Worm (Caenorhabditis elegans) whole organism, L1 larva: ENCODE data around the gene cysl-4.

Experiments
- C04F5.9 ChIP-seq: sonication (generic microtip); optimal IDR thresholded peaks from 2 replicates; lab custom pipeline; 2016; ENCODE audit warnings: missing genetic modification characterization, missing compliant biosample characterization
- Y116A8C.19 ChIP-seq: sonication (generic microtip); optimal IDR thresholded peaks from 2 replicates; lab custom pipeline; 2016; ENCODE audit warnings: missing compliant biosample characterization, missing genetic modification characterization, borderline replicate concordance
- alr-1 ChIP-seq: fragments of 200-800 bp; sonication (Bioruptor generic); optimal IDR thresholded peaks from 2 replicates; lab custom pipeline; 2018; ENCODE audit warnings: borderline replicate concordance, mild to moderate bottlenecking, missing genetic modification characterization, missing compliant biosample characterization
- ama-1 ChIP-seq: fragments of 150-350 bp; optimal IDR thresholded peaks from 2 replicates; lab custom pipeline; 2014
- ceh-88 ChIP-seq: fragments of 200-800 bp; sonication (Bioruptor generic); IDR thresholded peaks from 2 replicates; pipeline ENCODE4 v1.3.6; 2022; ENCODE audit warnings: missing genetic modification characterization, missing compliant biosample characterization
- ces-1 ChIP-seq: fragments of 150-350 bp; optimal IDR thresholded peaks from 2 replicates; lab custom pipeline; 2014; ENCODE audit warnings: missing biosample characterization, missing genetic modification reagents, missing genetic modification characterization
- dpl-1 ChIP-seq, 3 experiments: fragments of 150-350 bp in 2 of 3; sonication (generic microtip) in 1 of 3; optimal IDR thresholded peaks; 2 replicates each; lab custom pipeline; 2014 to 2017; ENCODE audit warnings: missing biosample characterization in 3 of 3, missing genetic modification characterization in 3 of 3, missing genetic modification reagents in 3 of 3
- dsc-1 ChIP-seq: sonication (generic microtip); optimal IDR thresholded peaks from 2 replicates; lab custom pipeline; 2016; ENCODE audit warnings: mild to moderate bottlenecking, missing genetic modification characterization, missing compliant biosample characterization
- egl-13 ChIP-seq: sonication (generic microtip); optimal IDR thresholded peaks from 2 replicates; lab custom pipeline; 2016; ENCODE audit warnings: missing genotype, missing genetic modification reagents, missing genetic modification characterization, missing compliant biosample characterization
- elt-2 ChIP-seq: sonication (generic microtip); optimal IDR thresholded peaks from 2 replicates; lab custom pipeline; 2016; ENCODE audit warnings: missing genetic modification characterization, mild to moderate bottlenecking, inconsistent platforms, missing compliant biosample characterization, missing genetic modification reagents
- fkh-4 ChIP-seq: sonication (generic microtip); optimal IDR thresholded peaks from 2 replicates; lab custom pipeline; 2016; ENCODE audit warnings: missing compliant biosample characterization, missing genetic modification characterization, borderline replicate concordance
- fkh-8 ChIP-seq: sonication (generic microtip); optimal IDR thresholded peaks from 2 replicates; lab custom pipeline; 2016; ENCODE audit warnings: mild to moderate bottlenecking, missing genetic modification characterization, missing compliant biosample characterization
- hlh-17 ChIP-seq: fragments of 200-800 bp; sonication (Bioruptor generic); optimal IDR thresholded peaks from 2 replicates; lab custom pipeline; 2018; ENCODE audit warnings: missing genetic modification characterization, mild to moderate bottlenecking, missing compliant biosample characterization, moderate library complexity, borderline replicate concordance
- hpl-2 ChIP-seq: fragments of 150-350 bp; optimal IDR thresholded peaks from 2 replicates; lab custom pipeline; 2014; ENCODE audit warnings: missing biosample characterization, missing genetic modification reagents, missing genetic modification characterization
- isw-1 ChIP-seq: fragments of 200-800 bp; sonication (Bioruptor generic); IDR thresholded peaks from 2 replicates; pipeline ENCODE4 v1.3.6; 2022; ENCODE audit warnings: missing genetic modification characterization, missing compliant biosample characterization
- jun-1 ChIP-seq: fragments of 150-350 bp; optimal IDR thresholded peaks from 2 replicates; lab custom pipeline; 2014; ENCODE audit warnings: missing biosample characterization, missing genetic modification reagents, missing genetic modification characterization
- lin-15B ChIP-seq: fragments of 150-350 bp; sonication (generic microtip); optimal IDR thresholded peaks from 3 replicates; lab custom pipeline; 2014; ENCODE audit warnings: missing biosample characterization, missing genetic modification characterization
- lin-35 ChIP-seq, 2 experiments: fragments of 150-350 bp; optimal IDR thresholded peaks; 2 replicates each; lab custom pipeline; 2014; ENCODE audit warnings: missing biosample characterization in 2 of 2, missing genetic modification characterization in 2 of 2, missing genetic modification reagents in 2 of 2
- lin-39 ChIP-seq: fragments of 150-350 bp; optimal IDR thresholded peaks from 2 replicates; lab custom pipeline; 2014; ENCODE audit warnings: missing biosample characterization, missing genetic modification reagents, missing genetic modification characterization
- lir-3 ChIP-seq: sonication (generic microtip); optimal IDR thresholded peaks from 2 replicates; lab custom pipeline; 2016; ENCODE audit warnings: mild to moderate bottlenecking, missing genetic modification characterization, moderate library complexity, missing compliant biosample characterization; ENCODE audit not compliant: poor library complexity
- lsy-2 ChIP-seq, 2 experiments: fragments of 150-350 bp; optimal IDR thresholded peaks; 2 replicates each; lab custom pipeline; 2014; ENCODE audit warnings: missing biosample characterization in 2 of 2, missing genetic modification characterization in 2 of 2
- nhr-11 ChIP-seq: fragments of 150-350 bp; optimal IDR thresholded peaks from 2 replicates; lab custom pipeline; 2014; ENCODE audit warnings: missing biosample characterization, missing genetic modification characterization
- nhr-12 ChIP-seq: sonication (generic microtip); optimal IDR thresholded peaks from 2 replicates; lab custom pipeline; 2017; ENCODE audit warnings: missing biosample characterization, missing genetic modification characterization
- nhr-237 ChIP-seq: fragments of 150-350 bp; optimal IDR thresholded peaks from 2 replicates; lab custom pipeline; 2014; ENCODE audit warnings: missing biosample characterization, missing genetic modification characterization
- nhr-71 ChIP-seq: sonication (generic microtip); optimal IDR thresholded peaks from 2 replicates; lab custom pipeline; 2016; ENCODE audit warnings: mild to moderate bottlenecking, missing genetic modification characterization, moderate library complexity, missing compliant biosample characterization
- nhr-76 ChIP-seq: sonication (generic microtip); optimal IDR thresholded peaks from 2 replicates; lab custom pipeline; 2017; ENCODE audit warnings: missing biosample characterization, missing genetic modification characterization
- nhr-85 ChIP-seq: sonication (generic microtip); peaks from one replicate; lab custom pipeline; 2016; ENCODE audit warnings: missing genetic modification characterization, inconsistent platforms, missing compliant biosample characterization
- pag-3 ChIP-seq: sonication (generic microtip); optimal IDR thresholded peaks from 2 replicates; lab custom pipeline; 2017; ENCODE audit warnings: missing genetic modification characterization, mild to moderate bottlenecking, missing compliant biosample characterization, antibody characterized with exemption, borderline replicate concordance; ENCODE audit not compliant: insufficient read depth
- pqm-1 ChIP-seq: sonication (generic microtip); optimal IDR thresholded peaks from 3 replicates; lab custom pipeline; 2017; ENCODE audit warnings: missing biosample characterization, missing genetic modification characterization
- rnt-1 ChIP-seq: sonication (generic microtip); optimal IDR thresholded peaks from 2 replicates; lab custom pipeline; 2016; ENCODE audit warnings: mild to moderate bottlenecking, missing genetic modification characterization, moderate library complexity, missing compliant biosample characterization
- snu-23 ChIP-seq: sonication (generic microtip); optimal IDR thresholded peaks from 2 replicates; lab custom pipeline; 2016; ENCODE audit warnings: missing genetic modification characterization, missing compliant biosample characterization
- sup-37 ChIP-seq: fragments of 200-800 bp; sonication (Bioruptor generic); optimal IDR thresholded peaks from 2 replicates; lab custom pipeline; 2018; ENCODE audit warnings: mild to moderate bottlenecking, missing genetic modification characterization, missing compliant biosample characterization
- tbx-2 ChIP-seq: sonication (generic microtip); optimal IDR thresholded peaks from 2 replicates; lab custom pipeline; 2016; ENCODE audit warnings: missing genetic modification characterization, missing compliant biosample characterization
- unc-130 ChIP-seq: fragments of 150-350 bp; optimal IDR thresholded peaks from 2 replicates; lab custom pipeline; 2017; ENCODE audit warnings: missing biosample characterization, missing genetic modification characterization, inconsistent platforms
- unc-62 ChIP-seq: fragments of 150-350 bp; optimal IDR thresholded peaks from 2 replicates; lab custom pipeline; 2014; ENCODE audit warnings: missing biosample characterization, missing genetic modification reagents, missing genetic modification characterization
- unc-86 ChIP-seq: sonication (generic microtip); optimal IDR thresholded peaks from 2 replicates; lab custom pipeline; 2016; ENCODE audit warnings: missing genetic modification characterization, missing compliant biosample characterization
- unc-98 ChIP-seq: fragments of 200-800 bp; sonication (Bioruptor generic); IDR thresholded peaks from 2 replicates; pipeline ENCODE4 v1.3.6; 2022; ENCODE audit warnings: missing genetic modification characterization, missing compliant biosample characterization
- vab-15 ChIP-seq: sonication (generic microtip); optimal IDR thresholded peaks from 2 replicates; lab custom pipeline; 2017; ENCODE audit warnings: missing genotype, mild to moderate bottlenecking, missing genetic modification characterization, missing compliant biosample characterization
- zag-1 ChIP-seq: fragments of 150-350 bp; optimal IDR thresholded peaks from 2 replicates; lab custom pipeline; 2014; ENCODE audit warnings: missing biosample characterization, missing genetic modification characterization
- zip-4 ChIP-seq: fragments of 200-800 bp; sonication (Bioruptor generic); optimal IDR thresholded peaks from 2 replicates; lab custom pipeline; 2018; ENCODE audit warnings: mild to moderate bottlenecking, missing genetic modification characterization, moderate library complexity, missing compliant biosample characterization
- ztf-11 ChIP-seq, 2 experiments: sonication (generic microtip); optimal IDR thresholded peaks; 2 replicates each; lab custom pipeline; 2016 to 2017; ENCODE audit warnings: missing genetic modification characterization in 2 of 2, missing biosample characterization in 1 of 2, missing compliant biosample characterization in 1 of 2

Gene cysl-4

ce11 chrV:2004659-2005058 lies at the start of gene cysl-4:
TSS of gene cysl-4 (plus strand) at chrV:2004959.
- TF ChIP-seq lin-39 (tag; lab: Kevin White, UChicago) (no peak), tbx-2 (tag; lab: Kevin White, UChicago) (no peak), lin-35 (GFP tag; optimal IDR thresholded peaks at IDR 0.05; lab: Kevin White, UChicago) (no peak), C04F5.9 (tag; lab: Kevin White, UChicago) (no peak), nhr-11 (tag; lab: Kevin White, UChicago) (no peak), dsc-1 (tag; lab: Kevin White, UChicago) (no peak), nhr-85 (tag; lab: Kevin White, UChicago) (no peak), fkh-8 (no peak), snu-23 (GFP tag; lab: Kevin White, UChicago) (no peak), ama-1 (lab: Kevin White, UChicago) (no peak), rnt-1 (no peak), alr-1 (no peak), ztf-11 (tag; optimal IDR thresholded peaks at IDR 0.05; lab: Kevin White, UChicago) (no peak)

DNA sequence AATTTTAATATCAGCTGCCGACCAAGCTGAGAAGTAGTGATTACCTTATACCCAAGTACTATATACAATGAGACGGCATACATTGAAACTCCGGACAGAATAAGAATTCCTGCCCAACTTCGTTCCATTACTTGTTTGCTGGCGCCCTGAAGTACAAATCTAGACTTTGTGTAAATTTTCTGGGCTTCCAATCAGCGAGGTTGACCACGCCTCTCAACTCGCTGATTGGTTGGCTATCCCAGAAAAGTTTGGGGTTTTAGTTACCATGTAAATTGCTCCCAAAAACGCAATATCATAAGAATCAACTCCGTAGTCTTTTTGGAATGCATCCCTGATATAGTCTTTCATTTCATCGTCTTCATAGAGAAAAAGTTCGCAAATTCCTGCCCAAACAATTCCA lies 49.5 kb upstream of the cysl-4 start:
- no peak for TF ChIP-seq egl-13 (tag; lab: Kevin White, UChicago)
- TF ChIP-seq ceh-88 (GFP tag; lab: Robert Waterston, UW), result no peak
- no peak for TF ChIP-seq pqm-1
- no peak for TF ChIP-seq isw-1
- TF ChIP-seq nhr-237 (tag; lab: Kevin White, UChicago), result no peak
- no peak for TF ChIP-seq hpl-2
- TF ChIP-seq vab-15 (tag; lab: Kevin White, UChicago), result no peak
- no peak for TF ChIP-seq lsy-2 (tag; optimal IDR thresholded peaks at IDR 0.05; lab: Kevin White, UChicago)
- TF ChIP-seq ama-1 (lab: Kevin White, UChicago), result no peak
- no peak for TF ChIP-seq jun-1
- TF ChIP-seq nhr-85 (tag; lab: Kevin White, UChicago), result no peak
- TF ChIP-seq Y116A8C.19 (tag; lab: Kevin White, UChicago), result no peak
- no peak for TF ChIP-seq zip-4 (GFP tag; lab: Kevin White, UChicago)
- TF ChIP-seq nhr-76 (tag; lab: Kevin White, UChicago), result no peak
- TF ChIP-seq pag-3 (tag; lab: Kevin White, UChicago), result no peak
- TF ChIP-seq dsc-1 (tag; lab: Kevin White, UChicago), result no peak
- no peak for TF ChIP-seq dpl-1 (GFP tag; optimal IDR thresholded peaks at IDR 0.05; lab: Kevin White, UChicago)
- no peak for TF ChIP-seq unc-130
- no peak for TF ChIP-seq lir-3 (tag; lab: Kevin White, UChicago)
- no peak for TF ChIP-seq zag-1 (tag; lab: Kevin White, UChicago)

- no peak for TF ChIP-seq fkh-4 (tag; lab: Kevin White, UChicago)
- no peak for TF ChIP-seq snu-23 (GFP tag; lab: Kevin White, UChicago)
- TF ChIP-seq nhr-71, result no peak
- TF ChIP-seq egl-13 (tag; lab: Kevin White, UChicago), result no peak
- TF ChIP-seq unc-98 (GFP tag; lab: Robert Waterston, UW), result no peak
- no peak for TF ChIP-seq sup-37 (GFP tag; lab: Kevin White, UChicago)
- no peak for TF ChIP-seq nhr-11 (tag; lab: Kevin White, UChicago)
- TF ChIP-seq zag-1 (tag; lab: Kevin White, UChicago), result no peak
- no peak for TF ChIP-seq lin-15B (tag; lab: Kevin White, UChicago)
- no peak for TF ChIP-seq unc-86 (tag; lab: Kevin White, UChicago)
- TF ChIP-seq elt-2 (tag; lab: Kevin White, UChicago), result no peak
- no peak for TF ChIP-seq nhr-12 (tag; lab: Kevin White, UChicago)
- TF ChIP-seq ces-1 (GFP tag; lab: Kevin White, UChicago), result no peak
- TF ChIP-seq unc-62 (GFP tag; lab: Kevin White, UChicago), result no peak
- no peak for TF ChIP-seq hlh-17 (GFP tag; lab: Kevin White, UChicago)
- TF ChIP-seq dsc-1 (tag; lab: Kevin White, UChicago), result no peak
Measured at ce11 chrV:1957110-1957509, 47.6 kb upstream of the cysl-4 start, which contains the start of gene fipr-25. TSS of gene fipr-25 (plus strand) at chrV:1957410.
